Worm (Caenorhabditis elegans): ENCODE data around the gene nhr-105.

Gene nhr-105

DNA sequence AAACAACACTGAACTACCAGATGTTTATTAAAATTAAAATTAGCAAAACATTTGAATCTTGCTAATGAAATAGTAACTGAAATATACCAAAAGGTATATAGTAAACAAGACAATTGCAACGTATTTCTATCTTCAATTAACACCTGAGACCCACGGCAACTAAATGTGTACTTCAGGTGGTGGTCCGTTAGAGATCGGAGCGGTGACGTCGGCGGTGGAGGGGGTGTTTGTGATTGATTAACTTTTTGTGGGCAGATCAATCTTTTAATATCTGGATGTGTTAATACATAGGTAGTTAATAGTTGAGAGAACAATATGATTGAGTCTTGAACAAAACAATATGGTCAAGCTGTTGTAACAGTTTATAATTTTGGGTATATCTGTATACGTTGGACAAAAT, 46.1 kb downstream of the nhr-105 start:
- no peak for TF ChIP-seq scrt-1 (GFP tag; IDR thresholded peaks at IDR 0.05)
- no peak for TF ChIP-seq tra-4 (tag; optimal IDR thresholded peaks at IDR 0.05)
- no peak for TF ChIP-seq tbx-37 (GFP tag; conservative IDR thresholded peaks at IDR 0.05)
- TF ChIP-seq ama-1 (optimal IDR thresholded peaks at IDR 0.05), result no peak
- no peak for TF ChIP-seq hmbx-1 (tag; optimal IDR thresholded peaks at IDR 0.05)
- no peak for TF ChIP-seq hmg-4 (GFP tag; optimal IDR thresholded peaks at IDR 0.05)
- no peak for TF ChIP-seq F13C5.2 (tag; optimal IDR thresholded peaks at IDR 0.05)
- TF ChIP-seq ceh-36 (tag; optimal IDR thresholded peaks at IDR 0.05), result no peak
- TF ChIP-seq hnd-1 (tag; optimal IDR thresholded peaks at IDR 0.05), result no peak
- no peak for TF ChIP-seq tbx-11 (GFP tag; IDR thresholded peaks at IDR 0.05)
- no peak for TF ChIP-seq pes-1 (GFP tag; IDR thresholded peaks at IDR 0.05)
- TF ChIP-seq ceh-13 (GFP tag; optimal IDR thresholded peaks at IDR 0.05), result no peak
- no peak for TF ChIP-seq ets-7 (tag; optimal IDR thresholded peaks at IDR 0.05)
- TF ChIP-seq sea-1 (GFP tag; conservative IDR thresholded peaks at IDR 0.05), result no peak

DNA sequence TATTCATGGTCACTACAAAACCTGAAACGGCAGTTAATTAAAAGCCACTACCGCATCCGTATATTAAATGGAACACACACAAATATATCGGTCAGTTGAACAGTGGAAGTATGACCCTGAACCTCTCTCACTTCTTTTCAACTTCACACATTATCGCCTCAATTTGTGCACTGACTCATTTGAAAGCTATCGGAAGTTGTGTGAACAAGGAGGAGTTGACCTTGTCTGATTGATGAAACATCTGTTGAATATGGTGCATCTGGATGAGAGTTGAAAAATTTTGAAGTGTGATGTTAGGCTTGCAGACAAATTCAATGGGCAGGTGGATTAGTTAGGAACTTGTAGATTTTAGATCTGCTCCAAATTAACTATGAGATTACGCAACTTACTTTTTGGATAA, 47.5 kb downstream of the nhr-105 start:
- TF ChIP-seq flt-1 (GFP tag; IDR thresholded peaks at IDR 0.05), result no peak
- no peak for TF ChIP-seq aly-1 (tag; optimal IDR thresholded peaks at IDR 0.05)
- TF ChIP-seq ets-7 (tag; optimal IDR thresholded peaks at IDR 0.05), result no peak
- no peak for TF ChIP-seq tbx-37 (GFP tag; conservative IDR thresholded peaks at IDR 0.05)
- no peak for TF ChIP-seq scrt-1 (GFP tag; IDR thresholded peaks at IDR 0.05)
- TF ChIP-seq pes-1 (GFP tag; IDR thresholded peaks at IDR 0.05), result no peak
- TF ChIP-seq ceh-36 (tag; optimal IDR thresholded peaks at IDR 0.05), result no peak

DNA sequence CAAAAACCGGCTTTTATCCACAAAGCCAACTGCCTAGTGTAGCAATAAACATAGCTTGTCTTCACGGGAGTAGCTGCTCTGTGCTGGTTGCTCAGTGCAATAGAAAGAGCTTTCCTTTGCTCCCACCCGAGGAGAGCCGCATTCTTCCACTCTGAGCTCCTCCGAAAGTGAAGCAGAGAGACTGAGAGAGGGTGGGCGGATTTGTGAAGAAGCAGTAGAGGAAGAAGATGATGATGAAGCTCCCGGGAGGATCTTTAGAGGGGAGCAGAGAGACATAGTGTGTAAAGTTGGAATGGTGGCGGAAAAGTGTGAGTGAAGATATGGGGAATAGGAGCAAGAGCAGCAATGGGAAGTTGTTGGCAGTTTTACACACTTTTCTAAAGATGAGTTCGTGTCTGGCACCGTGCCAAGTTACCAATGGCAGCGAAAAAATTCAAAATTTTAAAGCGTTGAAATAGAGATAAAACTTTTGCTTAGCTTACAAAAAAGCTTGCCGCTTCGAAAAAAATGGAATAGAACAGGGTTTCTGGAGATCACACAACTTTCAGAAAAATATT, 48.6 kb downstream of the nhr-105 start, which contains the start of gene ZC477.4:
Gene ZC477.4 (minus strand): TSS at position 276 of the 557 bp plus-strand sequence.
- peak; percentile 21 for TF ChIP-seq hmg-4 (GFP tag; optimal IDR thresholded peaks at IDR 0.05)
- no peak for TF ChIP-seq ama-1 (optimal IDR thresholded peaks at IDR 0.05)
- no peak for TF ChIP-seq tbx-37 (GFP tag; conservative IDR thresholded peaks at IDR 0.05)
- TF ChIP-seq sea-1 (GFP tag; conservative IDR thresholded peaks at IDR 0.05), result no peak

DNA sequence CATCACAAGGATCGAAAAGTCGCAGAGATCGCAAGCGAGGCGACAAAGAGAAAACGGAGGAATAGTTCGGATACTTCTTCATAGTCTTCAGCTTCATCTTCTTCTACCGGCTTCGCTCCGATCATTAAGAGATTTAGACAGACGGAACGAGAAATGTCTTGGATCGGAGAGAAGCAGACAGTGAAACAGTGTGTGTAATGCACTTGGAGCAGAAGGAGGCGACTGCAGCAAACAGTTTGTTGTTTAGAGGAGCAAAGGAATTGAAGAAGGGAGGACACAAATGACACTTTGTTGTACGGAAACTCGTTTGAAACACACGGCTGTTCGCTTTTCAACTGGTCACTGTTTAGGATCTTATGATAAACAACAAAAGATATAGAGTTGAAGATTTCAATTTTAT, 49.4 kb downstream of the nhr-105 start:
- no peak for TF ChIP-seq sea-1 (GFP tag; conservative IDR thresholded peaks at IDR 0.05)
- TF ChIP-seq hmg-4 (GFP tag; optimal IDR thresholded peaks at IDR 0.05), result no peak
- no peak for TF ChIP-seq hnd-1 (tag; optimal IDR thresholded peaks at IDR 0.05)
- no peak for TF ChIP-seq aly-1 (tag; optimal IDR thresholded peaks at IDR 0.05)
- TF ChIP-seq ceh-36 (tag; optimal IDR thresholded peaks at IDR 0.05), result no peak
- no peak for TF ChIP-seq tbx-11 (GFP tag; IDR thresholded peaks at IDR 0.05)
- no peak for TF ChIP-seq hmbx-1 (tag; optimal IDR thresholded peaks at IDR 0.05)
- TF ChIP-seq scrt-1 (GFP tag; IDR thresholded peaks at IDR 0.05), result no peak
- no peak for TF ChIP-seq B0310.2 (tag; optimal IDR thresholded peaks at IDR 0.05)
- TF ChIP-seq pes-1 (GFP tag; IDR thresholded peaks at IDR 0.05), result no peak
- no peak for TF ChIP-seq tbx-37 (GFP tag; conservative IDR thresholded peaks at IDR 0.05)
- no peak for TF ChIP-seq tra-4 (tag; optimal IDR thresholded peaks at IDR 0.05)
- no peak for TF ChIP-seq ets-7 (tag; optimal IDR thresholded peaks at IDR 0.05)
- no peak for TF ChIP-seq ceh-13 (GFP tag; optimal IDR thresholded peaks at IDR 0.05)
- no peak for TF ChIP-seq flt-1 (GFP tag; IDR thresholded peaks at IDR 0.05)

All from whole organism, early embryonic.